Worm (Caenorhabditis elegans) whole organism, L4 larva: ENCODE data around the gene mesp-1.

Experiments used
- D1046.2 ChIP-seq: fragments of 200-800 bp; sonication (Bioruptor generic); IDR thresholded peaks from 2 replicates; pipeline ENCODE4 v1.3.6; 2022; ENCODE audit warnings: missing genetic modification characterization, missing compliant biosample characterization
- F26F4.8 ChIP-seq: fragments of 200-800 bp; sonication (Bioruptor generic); conservative IDR thresholded peaks from 2 replicates; pipeline ENCODE4 v1.3.6; 2022; ENCODE audit warnings: missing genetic modification characterization, missing compliant biosample characterization
- R02D3.7 ChIP-seq: fragments of 150-350 bp; sonication (generic microtip); optimal IDR thresholded peaks from 3 replicates; lab custom pipeline; 2014; ENCODE audit warnings: missing biosample characterization, missing genetic modification characterization
- T26A8.4 ChIP-seq: fragments of 200-800 bp; sonication (Bioruptor generic); IDR thresholded peaks from 2 replicates; pipeline ENCODE4 v1.3.6; 2022; ENCODE audit warnings: missing genetic modification characterization, missing compliant biosample characterization
- Y105C5A.15 ChIP-seq: fragments of 200-800 bp; sonication (Bioruptor generic); IDR thresholded peaks from 2 replicates; pipeline ENCODE4 v1.3.6; 2022; ENCODE audit warnings: missing genetic modification characterization, missing compliant biosample characterization
- Y48G9A.11 ChIP-seq: fragments of 200-800 bp; sonication (Bioruptor generic); IDR thresholded peaks from 2 replicates; pipeline ENCODE4 v1.3.6; 2022; ENCODE audit warnings: missing genetic modification reagents, missing genetic modification characterization, missing compliant biosample characterization
- Y5F2A.4 ChIP-seq: fragments of 200-800 bp; sonication (Bioruptor generic); optimal IDR thresholded peaks from 2 replicates; lab custom pipeline; 2018; ENCODE audit warnings: mild to moderate bottlenecking, missing genetic modification characterization, missing compliant biosample characterization
- ama-1 ChIP-seq: fragments of 150-350 bp; optimal IDR thresholded peaks from 2 replicates; lab custom pipeline; 2014; ENCODE audit warnings: inconsistent platforms, mixed read lengths
- ceh-20 ChIP-seq: fragments of 200-800 bp; sonication (Bioruptor generic); IDR thresholded peaks from 2 replicates; pipeline ENCODE4 v1.3.6; 2022; ENCODE audit warnings: missing genetic modification reagents, missing genetic modification characterization, missing compliant biosample characterization
- ceh-28 ChIP-seq: fragments of 150-350 bp; optimal IDR thresholded peaks from 2 replicates; lab custom pipeline; 2014; ENCODE audit warnings: missing biosample characterization, missing genetic modification reagents, missing genetic modification characterization
- ceh-32 ChIP-seq: sonication (generic microtip); optimal IDR thresholded peaks from 2 replicates; lab custom pipeline; 2016; ENCODE audit warnings: mild to moderate bottlenecking, missing genetic modification characterization, missing compliant biosample characterization; ENCODE audit not compliant: poor library complexity
- cey-2 ChIP-seq: sonication (generic microtip); optimal IDR thresholded peaks from 3 replicates; lab custom pipeline; 2017; ENCODE audit warnings: missing genetic modification characterization, mild to moderate bottlenecking, missing compliant biosample characterization, antibody characterized with exemption, borderline replicate concordance; ENCODE audit not compliant: insufficient read depth
- daf-16 ChIP-seq, 3 experiments: sonication (generic microtip); optimal IDR thresholded peaks; 2 replicates each; lab custom pipeline; 2016 to 2017; ENCODE audit warnings: missing genetic modification characterization in 3 of 3, missing genetic modification reagents in 3 of 3, mild to moderate bottlenecking in 2 of 3, missing compliant biosample characterization in 2 of 3, missing biosample characterization in 1 of 3, moderate library complexity in 1 of 3
- daf-19 ChIP-seq: fragments of 200-800 bp; sonication (Bioruptor generic); conservative IDR thresholded peaks from 2 replicates; pipeline ENCODE4 v1.3.6; 2022; ENCODE audit warnings: missing genetic modification characterization, missing compliant biosample characterization
- dmd-6 ChIP-seq: fragments of 200-800 bp; sonication (Bioruptor generic); IDR thresholded peaks from 2 replicates; pipeline ENCODE4 v1.3.6; 2022; ENCODE audit warnings: missing genetic modification reagents, missing genetic modification characterization, missing compliant biosample characterization
- dmd-8 ChIP-seq: fragments of 200-800 bp; sonication (Bioruptor generic); IDR thresholded peaks from 2 replicates; pipeline ENCODE4 v1.3.6; 2022; ENCODE audit warnings: missing genetic modification characterization, missing compliant biosample characterization
- dmd-9 ChIP-seq: fragments of 200-800 bp; sonication (Bioruptor generic); IDR thresholded peaks from 2 replicates; pipeline ENCODE4 v1.3.6; 2022; ENCODE audit warnings: missing genetic modification reagents, missing genetic modification characterization, missing compliant biosample characterization
- dpl-1 ChIP-seq: fragments of 150-350 bp; optimal IDR thresholded peaks from 2 replicates; lab custom pipeline; 2014; ENCODE audit warnings: missing biosample characterization, missing genetic modification reagents, missing genetic modification characterization
- dve-1 ChIP-seq: sonication (generic microtip); optimal IDR thresholded peaks from 2 replicates; lab custom pipeline; 2017; ENCODE audit warnings: antibody characterized with exemption, mild to moderate bottlenecking, missing genetic modification characterization, missing compliant biosample characterization; ENCODE audit not compliant: insufficient read depth
- gei-8 ChIP-seq: fragments of 200-800 bp; sonication (Bioruptor generic); optimal IDR thresholded peaks from 2 replicates; lab custom pipeline; 2018; ENCODE audit warnings: mild to moderate bottlenecking, missing genetic modification characterization, missing compliant biosample characterization
- hif-1 ChIP-seq, 2 experiments: sonication (generic microtip); optimal IDR thresholded peaks; 2 replicates each; lab custom pipeline; 2016 to 2017; ENCODE audit warnings: missing compliant biosample characterization in 2 of 2, missing genetic modification characterization in 2 of 2, missing genetic modification reagents in 2 of 2, missing genotype in 2 of 2, mild to moderate bottlenecking in 1 of 2
- hlh-30 ChIP-seq: sonication (generic microtip); optimal IDR thresholded peaks from 2 replicates; lab custom pipeline; 2017; ENCODE audit warnings: antibody characterized with exemption, mild to moderate bottlenecking, missing genetic modification characterization, missing compliant biosample characterization; ENCODE audit not compliant: insufficient read depth
- hmg-1.1 ChIP-seq: fragments of 200-800 bp; sonication (Bioruptor generic); IDR thresholded peaks from 2 replicates; pipeline ENCODE4 v1.3.6; 2022; ENCODE audit warnings: missing genetic modification reagents, missing genetic modification characterization, missing compliant biosample characterization
- lin-1 ChIP-seq: fragments of 200-800 bp; sonication (Bioruptor generic); IDR thresholded peaks from 2 replicates; pipeline ENCODE4 v1.3.6; 2022; ENCODE audit warnings: missing genetic modification reagents, missing genetic modification characterization, missing compliant biosample characterization
- lin-13 ChIP-seq: fragments of 150-350 bp; optimal IDR thresholded peaks from 2 replicates; lab custom pipeline; 2014; ENCODE audit warnings: missing biosample characterization, missing genetic modification reagents, missing genetic modification characterization
- lir-3 ChIP-seq: sonication (generic microtip); optimal IDR thresholded peaks from 2 replicates; lab custom pipeline; 2016; ENCODE audit warnings: mild to moderate bottlenecking, missing genetic modification characterization, missing compliant biosample characterization
- lsy-2 ChIP-seq, 2 experiments: fragments of 150-350 bp in 1 of 2; sonication (generic microtip) in 1 of 2; optimal IDR thresholded peaks; 2 replicates each; lab custom pipeline; 2014 to 2017; ENCODE audit warnings: missing biosample characterization in 2 of 2, missing genetic modification characterization in 2 of 2
- mdl-1 ChIP-seq, 2 experiments: fragments of 150-350 bp in 1 of 2; sonication (generic microtip) in 1 of 2; optimal IDR thresholded peaks; 2 replicates each; lab custom pipeline; 2014 to 2017; ENCODE audit warnings: missing biosample characterization in 2 of 2, missing genetic modification characterization in 2 of 2
- mep-1 ChIP-seq: fragments of 150-350 bp; sonication (generic microtip); optimal IDR thresholded peaks from 3 replicates; lab custom pipeline; 2014; ENCODE audit warnings: missing biosample characterization, missing genetic modification characterization
- mxl-2 ChIP-seq: fragments of 200-800 bp; sonication (Bioruptor generic); conservative IDR thresholded peaks from 2 replicates; pipeline ENCODE4 v1.3.6; 2022; ENCODE audit warnings: missing genetic modification reagents, missing genetic modification characterization, missing compliant biosample characterization
- nhr-237 ChIP-seq: sonication (generic microtip); optimal IDR thresholded peaks from 2 replicates; lab custom pipeline; 2017; ENCODE audit warnings: missing biosample characterization, missing genetic modification characterization
- nhr-25 ChIP-seq: sonication (generic microtip); optimal IDR thresholded peaks from 2 replicates; lab custom pipeline; 2017; ENCODE audit warnings: missing genetic modification characterization, mild to moderate bottlenecking, missing compliant biosample characterization, antibody characterized with exemption, moderate library complexity, borderline replicate concordance; ENCODE audit not compliant: insufficient read depth
- nhr-28 ChIP-seq: fragments of 150-350 bp; optimal IDR thresholded peaks from 2 replicates; lab custom pipeline; 2014; ENCODE audit warnings: missing biosample characterization, missing genetic modification characterization
- nhr-42 ChIP-seq: fragments of 200-800 bp; sonication (Bioruptor generic); IDR thresholded peaks from 2 replicates; pipeline ENCODE4 v1.3.6; 2022; ENCODE audit warnings: missing genetic modification characterization, missing compliant biosample characterization
- nhr-48 ChIP-seq: sonication (generic microtip); optimal IDR thresholded peaks from 2 replicates; lab custom pipeline; 2016; ENCODE audit warnings: mild to moderate bottlenecking, missing genetic modification characterization, missing compliant biosample characterization
- nhr-76 ChIP-seq: fragments of 150-350 bp; optimal IDR thresholded peaks from 2 replicates; lab custom pipeline; 2014; ENCODE audit warnings: missing biosample characterization, missing genetic modification characterization
- nhr-77 ChIP-seq: fragments of 150-350 bp; optimal IDR thresholded peaks from 2 replicates; lab custom pipeline; 2014; ENCODE audit warnings: missing biosample characterization, missing genetic modification characterization
- pha-4 ChIP-seq, 2 experiments: fragments of 150-350 bp in 1 of 2; fragments of 200-800 bp in 1 of 2; sonication (Bioruptor generic) in 1 of 2; IDR thresholded peaks in 1 of 2; optimal IDR thresholded peaks in 1 of 2; 2 replicates each; pipeline versions ENCODE4 v1.3.6 to Lab custom; 2014 to 2022; ENCODE audit warnings: missing genetic modification characterization in 2 of 2, missing genetic modification reagents in 2 of 2, missing biosample characterization in 1 of 2, missing compliant biosample characterization in 1 of 2
- php-3 ChIP-seq: fragments of 200-800 bp; sonication (Bioruptor generic); IDR thresholded peaks from 2 replicates; pipeline ENCODE4 v1.3.6; 2022; ENCODE audit warnings: missing genetic modification reagents, missing genetic modification characterization, missing compliant biosample characterization
- pqm-1 ChIP-seq: sonication (generic microtip); optimal IDR thresholded peaks from 2 replicates; lab custom pipeline; 2017; ENCODE audit warnings: missing biosample characterization, missing genetic modification characterization
- snpc-1.2 ChIP-seq: fragments of 200-800 bp; sonication (Bioruptor generic); IDR thresholded peaks from 2 replicates; pipeline ENCODE4 v1.3.6; 2022; ENCODE audit warnings: missing genetic modification reagents, missing genetic modification characterization, missing compliant biosample characterization
- spr-3 ChIP-seq: fragments of 200-800 bp; sonication (Bioruptor generic); optimal IDR thresholded peaks from 2 replicates; lab custom pipeline; 2018; ENCODE audit warnings: mild to moderate bottlenecking, missing genetic modification characterization, missing compliant biosample characterization
- tag-97 ChIP-seq: fragments of 200-800 bp; sonication (Bioruptor generic); IDR thresholded peaks from 2 replicates; pipeline ENCODE4 v1.3.6; 2022; ENCODE audit warnings: missing genetic modification characterization, missing compliant biosample characterization
- unc-62 ChIP-seq, 3 experiments: fragments of 150-350 bp in 1 of 3; sonication (generic microtip); optimal IDR thresholded peaks in 2 of 3; peaks in 1 of 3; 1 replicate in 1 of 3; 2 replicates in 2 of 3; lab custom pipeline; 2014 to 2017; ENCODE audit warnings: missing biosample characterization in 3 of 3, missing genetic modification characterization in 3 of 3, missing genetic modification reagents in 3 of 3, missing genotype in 1 of 3
- vab-7 ChIP-seq: fragments of 200-800 bp; sonication (Bioruptor generic); IDR thresholded peaks from 2 replicates; pipeline ENCODE4 v1.3.6; 2022; ENCODE audit warnings: missing genetic modification reagents, missing genetic modification characterization, missing compliant biosample characterization
- zag-1 ChIP-seq: fragments of 150-350 bp; optimal IDR thresholded peaks from 2 replicates; lab custom pipeline; 2014; ENCODE audit warnings: missing biosample characterization, missing genetic modification characterization
- zfp-2 ChIP-seq: sonication (generic microtip); optimal IDR thresholded peaks from 2 replicates; lab custom pipeline; 2016; ENCODE audit warnings: mild to moderate bottlenecking, missing genetic modification characterization, missing compliant biosample characterization
- ztf-11 ChIP-seq: fragments of 150-350 bp; optimal IDR thresholded peaks from 2 replicates; lab custom pipeline; 2014; ENCODE audit warnings: missing biosample characterization, missing genetic modification characterization
- ztf-7 ChIP-seq: fragments of 150-350 bp; optimal IDR thresholded peaks from 2 replicates; lab custom pipeline; 2014; ENCODE audit warnings: missing biosample characterization, missing genetic modification characterization

mesp-1 gene

DNA sequence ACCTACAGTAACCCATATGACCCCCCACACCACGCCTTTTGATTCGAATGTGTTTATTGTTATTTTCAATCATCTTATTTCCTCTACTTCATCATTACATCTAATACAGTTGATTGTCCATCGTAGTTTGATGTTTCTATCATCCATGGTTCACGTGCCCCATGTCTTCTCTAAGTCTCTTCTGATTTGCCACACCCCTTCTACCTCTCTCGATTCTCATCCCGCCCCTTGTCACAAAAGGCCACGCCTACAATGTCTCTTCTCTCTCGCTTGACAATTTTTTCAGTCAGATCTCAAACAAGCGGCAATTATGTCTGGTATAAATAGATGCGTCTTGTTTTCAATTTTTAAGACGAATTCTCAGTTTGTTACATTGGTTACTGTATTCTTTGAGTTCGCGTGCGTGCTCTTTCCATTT is 35.9 kb downstream of the mesp-1 start:
- TF ChIP-seq lir-3 (tag; lab: Kevin White, UChicago) = no peak
- no peak for TF ChIP-seq pha-4 (GFP tag; IDR thresholded peaks at IDR 0.05; lab: Robert Waterston, UW)
- no peak for TF ChIP-seq pha-4 (tag; optimal IDR thresholded peaks at IDR 0.05; lab: Kevin White, UChicago)
- peak; percentile 88 for TF ChIP-seq nhr-48 (tag; lab: Kevin White, UChicago)
- no peak for TF ChIP-seq Y5F2A.4 (GFP tag; lab: Kevin White, UChicago)
- TF ChIP-seq spr-3 = no peak
- peak; percentile 19; the same call in 1 of the 2 replicates for TF ChIP-seq T26A8.4 (GFP tag; lab: Robert Waterston, UW)
- no peak for TF ChIP-seq ztf-11 (tag; lab: Kevin White, UChicago)
- TF ChIP-seq ceh-20 (GFP tag; lab: Robert Waterston, UW) = peak; percentile 72
- peak; percentile 8 for TF ChIP-seq dpl-1 (GFP tag; lab: Kevin White, UChicago)
- TF ChIP-seq lsy-2 (tag; optimal IDR thresholded peaks at IDR 0.05; lab: Kevin White, UChicago) = peak in 1 of 2 experiments; percentile 85
- TF ChIP-seq cey-2 (tag; lab: Kevin White, UChicago) = peak; percentile 92
- peak; percentile 42 for TF ChIP-seq hmg-1.1 (GFP tag; lab: Robert Waterston, UW)
- no peak for TF ChIP-seq snpc-1.2
- TF ChIP-seq pqm-1 = peak; percentile 35
- TF ChIP-seq dve-1 (tag; lab: Kevin White, UChicago) = peak; percentile 87
- TF ChIP-seq lin-13 (GFP tag; lab: Kevin White, UChicago) = no peak
- TF ChIP-seq F26F4.8 (GFP tag; lab: Robert Waterston, UW) = no peak
- TF ChIP-seq mdl-1 (tag; optimal IDR thresholded peaks at IDR 0.05; lab: Kevin White, UChicago) = peak; percentile 78 to 88
- peak in 1 of 2 experiments; percentile 28 for TF ChIP-seq daf-16 (GFP tag; optimal IDR thresholded peaks at IDR 0.05; lab: Kevin White, UChicago)
- TF ChIP-seq daf-16 (tag; optimal IDR thresholded peaks at IDR 0.05; lab: Kevin White, UChicago) = peak; percentile 83
- TF ChIP-seq dmd-8 = no peak
- no peak for TF ChIP-seq daf-19
- no peak for TF ChIP-seq ceh-28 (tag; lab: Kevin White, UChicago)
- TF ChIP-seq zag-1 (tag; lab: Kevin White, UChicago) = no peak
- peak; percentile 80 for TF ChIP-seq mxl-2 (GFP tag; lab: Robert Waterston, UW)
- TF ChIP-seq nhr-76 (tag; lab: Kevin White, UChicago) = peak; percentile 69
- no peak for TF ChIP-seq nhr-237
- TF ChIP-seq php-3 (GFP tag; lab: Robert Waterston, UW) = 0 out of 2 replicates have a peak, but pooled peaks have one; percentile 12
- TF ChIP-seq hlh-30 = peak; percentile 92
- no peak for TF ChIP-seq vab-7
- no peak for TF ChIP-seq D1046.2 (GFP tag; lab: Robert Waterston, UW)
- no peak for TF ChIP-seq nhr-42 (GFP tag; lab: Robert Waterston, UW)
- peak; percentile 91 for TF ChIP-seq dmd-6
- no peak for TF ChIP-seq nhr-77 (tag; lab: Kevin White, UChicago)
- TF ChIP-seq ceh-32 (tag; lab: Kevin White, UChicago) = no peak
- no peak for TF ChIP-seq tag-97 (GFP tag; lab: Robert Waterston, UW)
- peak; percentile 29; the same call in 1 of the 2 replicates for TF ChIP-seq lin-1 (GFP tag; lab: Robert Waterston, UW)
- no peak for TF ChIP-seq Y105C5A.15 (GFP tag; lab: Robert Waterston, UW)
- peak; percentile 80 for TF ChIP-seq nhr-28 (tag; lab: Kevin White, UChicago)
- TF ChIP-seq Y48G9A.11 (GFP tag; lab: Robert Waterston, UW) = no peak
- no peak for TF ChIP-seq ama-1 (lab: Kevin White, UChicago)
- no peak for TF ChIP-seq nhr-25 (tag; lab: Kevin White, UChicago)
- peak in 1 of 2 experiments; percentile 54 for TF ChIP-seq hif-1 (tag; optimal IDR thresholded peaks at IDR 0.05; lab: Kevin White, UChicago)
- TF ChIP-seq zfp-2 = no peak
- peak in 1 of 2 experiments; percentile 71 for TF ChIP-seq unc-62 (GFP tag; optimal IDR thresholded peaks at IDR 0.05 in 1 of 2; lab: Kevin White, UChicago)
- TF ChIP-seq unc-62 (tag; optimal IDR thresholded peaks at IDR 0.05; lab: Kevin White, UChicago) = no peak
- TF ChIP-seq gei-8 (GFP tag; lab: Kevin White, UChicago) = peak; percentile 8
- no peak for TF ChIP-seq dmd-9 (GFP tag; lab: Robert Waterston, UW)
- no peak for TF ChIP-seq R02D3.7 (tag; lab: Kevin White, UChicago)
- TF ChIP-seq mep-1 = peak; percentile 54
- no peak for TF ChIP-seq ztf-7 (tag; lab: Kevin White, UChicago)
